Worm (Caenorhabditis elegans) whole organism, midembryonic: Measurements from ENCODE around the gene Y66D12A.1.

ENCODE experiments used
- T22C8.4 ChIP-seq: fragments of 200-800 bp; sonication (Bioruptor generic); IDR thresholded peaks from 2 replicates; pipeline ENCODE4 v1.3.6; 2022; ENCODE audit warnings: missing genetic modification characterization, missing compliant biosample characterization
- cog-1 ChIP-seq: sonication (generic microtip); optimal IDR thresholded peaks from 2 replicates; lab custom pipeline; 2016; ENCODE audit warnings: missing genetic modification characterization, missing compliant biosample characterization
- flt-1 ChIP-seq: fragments of 200-800 bp; sonication (Bioruptor generic); IDR thresholded peaks from 2 replicates; pipeline ENCODE4 v1.3.6; 2022; ENCODE audit warnings: missing genetic modification characterization, missing compliant biosample characterization
- klf-2 ChIP-seq: fragments of 200-800 bp; sonication (Bioruptor generic); conservative IDR thresholded peaks from 2 replicates; pipeline ENCODE4 v1.3.6; 2022; ENCODE audit warnings: missing genetic modification reagents, missing genetic modification characterization, missing compliant biosample characterization
- med-1 ChIP-seq: sonication (generic microtip); optimal IDR thresholded peaks from 2 replicates; lab custom pipeline; 2017; ENCODE audit warnings: missing genetic modification characterization, mild to moderate bottlenecking, missing compliant biosample characterization, antibody characterized with exemption, missing genetic modification reagents; ENCODE audit not compliant: insufficient read depth
- ref-1 ChIP-seq: fragments of 200-800 bp; sonication (Bioruptor generic); conservative IDR thresholded peaks from 2 replicates; pipeline ENCODE4 v1.3.6; 2022; ENCODE audit warnings: missing genetic modification reagents, missing genetic modification characterization, missing compliant biosample characterization
- tab-1 ChIP-seq: fragments of 200-800 bp; sonication (Bioruptor generic); IDR thresholded peaks from 2 replicates; pipeline ENCODE4 v1.3.6; 2022; ENCODE audit warnings: missing genetic modification characterization, missing compliant biosample characterization
- ztf-23 ChIP-seq: fragments of 200-800 bp; sonication (Bioruptor generic); IDR thresholded peaks from 2 replicates; pipeline ENCODE4 v1.3.6; 2022; ENCODE audit warnings: missing genetic modification reagents, missing genetic modification characterization, missing compliant biosample characterization
- ztf-29 ChIP-seq: fragments of 200-800 bp; sonication (Bioruptor generic); IDR thresholded peaks from 2 replicates; pipeline ENCODE4 v1.3.6; 2022; ENCODE audit warnings: missing genetic modification reagents, missing genetic modification characterization, missing compliant biosample characterization

Gene Y66D12A.1

ce11 chrIII:11607870-11608269, at the start of gene Y66D12A.1:
Gene Y66D12A.1 (plus strand): TSS chrIII:11608170.
- TF ChIP-seq ref-1 (GFP tag; lab: Robert Waterston, UW) (no peak), med-1 (no peak), ztf-23 (GFP tag; lab: Robert Waterston, UW) (no peak), cog-1 (tag; lab: Kevin White, UChicago) (no peak), klf-2 (GFP tag; lab: Robert Waterston, UW) (no peak), flt-1 (GFP tag; lab: Robert Waterston, UW) (no peak), tab-1 (GFP tag; lab: Robert Waterston, UW) (no peak), T22C8.4 (GFP tag; lab: Robert Waterston, UW) (no peak), ztf-29 (GFP tag; lab: Robert Waterston, UW) (no peak)

- TF ChIP-seq med-1 (no peak), tab-1 (GFP tag; lab: Robert Waterston, UW) (0 out of 2 replicates have a peak, but pooled peaks have one; percentile 37), T22C8.4 (GFP tag; lab: Robert Waterston, UW) (no peak), ztf-29 (GFP tag; lab: Robert Waterston, UW) (peak; percentile 93), cog-1 (tag; lab: Kevin White, UChicago) (no peak)
Measured at ce11 chrIII:11558251-11558650, 49.7 kb upstream of the Y66D12A.1 start.

- TF ChIP-seq ztf-23 (GFP tag; lab: Robert Waterston, UW) (no peak), ztf-29 (GFP tag; lab: Robert Waterston, UW) (no peak), klf-2 (GFP tag; lab: Robert Waterston, UW) (no peak), flt-1 (GFP tag; lab: Robert Waterston, UW) (no peak)
Measured at ce11 chrIII:11559677-11560076, 48.3 kb upstream of the Y66D12A.1 start.

ce11 chrIII:11560504-11561202, 47.3 kb upstream of the Y66D12A.1 start, which contains the start of gene ztf-29:
Gene ztf-29 (plus strand): TSS chrIII:11561152.
- TF ChIP-seq T22C8.4 (GFP tag; lab: Robert Waterston, UW) = no peak
- TF ChIP-seq flt-1 (GFP tag; lab: Robert Waterston, UW) = peak; percentile 60; the same call in 1 of the 2 replicates
- 0 out of 2 replicates have a peak, but pooled peaks have one; percentile 17 for TF ChIP-seq ztf-29 (GFP tag; lab: Robert Waterston, UW)

ce11 chrIII:11561597-11561996, 46.4 kb upstream of the Y66D12A.1 start:
- TF ChIP-seq klf-2 (GFP tag; lab: Robert Waterston, UW) (no peak), T22C8.4 (GFP tag; lab: Robert Waterston, UW) (no peak), ref-1 (GFP tag; lab: Robert Waterston, UW) (no peak), ztf-29 (GFP tag; lab: Robert Waterston, UW) (no peak), med-1 (no peak), flt-1 (GFP tag; lab: Robert Waterston, UW) (no peak), tab-1 (GFP tag; lab: Robert Waterston, UW) (no peak), cog-1 (tag; lab: Kevin White, UChicago) (no peak)

- 0 out of 2 replicates have a peak, but pooled peaks have one; percentile 55 for TF ChIP-seq tab-1 (GFP tag; lab: Robert Waterston, UW)
- no peak for TF ChIP-seq klf-2 (GFP tag; lab: Robert Waterston, UW)
Measured at ce11 chrIII:11563417-11563949, 44.5 kb upstream of the Y66D12A.1 start, which contains the start of gene Y66D12A.11. Gene Y66D12A.11 (plus strand): TSS chrIII:11563467.

ce11 chrIII:11565602-11566001, 42.4 kb upstream of the Y66D12A.1 start, which contains the start of gene Y66D12A.10:
Gene Y66D12A.10 (plus strand): TSS chrIII:11565874.
- TF ChIP-seq ztf-29 (GFP tag; lab: Robert Waterston, UW) (no peak), klf-2 (GFP tag; lab: Robert Waterston, UW) (no peak), tab-1 (GFP tag; lab: Robert Waterston, UW) (no peak), flt-1 (GFP tag; lab: Robert Waterston, UW) (no peak)

ce11 chrIII:11567837-11568236, 40.1 kb upstream of the Y66D12A.1 start, which contains the start of gene psme-3:
Gene psme-3 (plus strand): TSS chrIII:11568137.
- no peak for TF ChIP-seq med-1

ce11 chrIII:11573921-11574320, 34.0 kb upstream of the Y66D12A.1 start, which contains the start of gene Y66D12A.8:
Gene Y66D12A.8 (plus strand): TSS chrIII:11574221.
- TF ChIP-seq ref-1 (GFP tag; lab: Robert Waterston, UW) = no peak
- no peak for TF ChIP-seq tab-1 (GFP tag; lab: Robert Waterston, UW)
- no peak for TF ChIP-seq klf-2 (GFP tag; lab: Robert Waterston, UW)
- no peak for TF ChIP-seq ztf-29 (GFP tag; lab: Robert Waterston, UW)
- TF ChIP-seq cog-1 (tag; lab: Kevin White, UChicago) = no peak
- no peak for TF ChIP-seq flt-1 (GFP tag; lab: Robert Waterston, UW)
- no peak for TF ChIP-seq med-1
- TF ChIP-seq ztf-23 (GFP tag; lab: Robert Waterston, UW) = no peak
- TF ChIP-seq T22C8.4 (GFP tag; lab: Robert Waterston, UW) = no peak

- no peak for TF ChIP-seq ztf-29 (GFP tag; lab: Robert Waterston, UW)
- no peak for TF ChIP-seq ref-1 (GFP tag; lab: Robert Waterston, UW)
- TF ChIP-seq tab-1 (GFP tag; lab: Robert Waterston, UW) = no peak
- TF ChIP-seq cog-1 (tag; lab: Kevin White, UChicago) = no peak
- no peak for TF ChIP-seq ztf-23 (GFP tag; lab: Robert Waterston, UW)
- TF ChIP-seq med-1 = no peak
- TF ChIP-seq T22C8.4 (GFP tag; lab: Robert Waterston, UW) = no peak
- TF ChIP-seq flt-1 (GFP tag; lab: Robert Waterston, UW) = no peak
- TF ChIP-seq klf-2 (GFP tag; lab: Robert Waterston, UW) = no peak
Measured at ce11 chrIII:11579380-11579779, 28.6 kb upstream of the Y66D12A.1 start.
